Worm (Caenorhabditis elegans) whole organism, L4 larva: ENCODE results near the gene srw-22.

Experiments used
- D1046.2 ChIP-seq: fragments of 200-800 bp; sonication (Bioruptor generic); IDR thresholded peaks from 2 replicates; pipeline ENCODE4 v1.3.6; 2022; ENCODE audit warnings: missing genetic modification characterization, missing compliant biosample characterization
- ama-1 ChIP-seq: fragments of 150-350 bp; optimal IDR thresholded peaks from 2 replicates; lab custom pipeline; 2014; ENCODE audit warnings: inconsistent platforms, mixed read lengths
- ceh-82 ChIP-seq: sonication (generic microtip); optimal IDR thresholded peaks from 2 replicates; lab custom pipeline; 2017; ENCODE audit warnings: missing biosample characterization, missing genetic modification characterization
- fkh-10 ChIP-seq: fragments of 150-350 bp; optimal IDR thresholded peaks from 2 replicates; lab custom pipeline; 2014; ENCODE audit warnings: missing biosample characterization, missing genetic modification reagents, missing genetic modification characterization
- nhr-11 ChIP-seq: fragments of 150-350 bp; optimal IDR thresholded peaks from 2 replicates; lab custom pipeline; 2014; ENCODE audit warnings: missing biosample characterization, missing genetic modification characterization
- vab-7 ChIP-seq: fragments of 200-800 bp; sonication (Bioruptor generic); IDR thresholded peaks from 2 replicates; pipeline ENCODE4 v1.3.6; 2022; ENCODE audit warnings: missing genetic modification reagents, missing genetic modification characterization, missing compliant biosample characterization

- TF ChIP-seq ceh-82 (tag; lab: Kevin White, UChicago) (no peak), D1046.2 (no peak), fkh-10 (GFP tag; lab: Kevin White, UChicago) (no peak), nhr-11 (no peak), vab-7 (GFP tag; lab: Robert Waterston, UW) (no peak), ama-1 (lab: Kevin White, UChicago) (no peak)
These were observed at the start of gene srw-22 for ce11 chrV:15268302-15268701.
